Fruit fly (Drosophila melanogaster) whole organism, wandering third instar larva: ENCODE results near the gene CG6462.

Source experiments
- CG9705 ChIP-seq: fragments of 200-800 bp; sonication (Bioruptor generic); optimal IDR thresholded peaks from 2 replicates; lab custom pipeline; 2018; ENCODE audit warnings: missing biosample characterization, mild to moderate bottlenecking, missing genetic modification characterization
- CrebA ChIP-seq: fragments of 200-800 bp; sonication (Bioruptor generic); optimal IDR thresholded peaks from 2 replicates; lab custom pipeline; 2016; ENCODE audit warnings: missing biosample characterization, mild to moderate bottlenecking, missing genetic modification characterization, borderline replicate concordance
- Dif ChIP-seq: fragments of 200-275, 200-300 bp; sonication (Bioruptor generic); optimal IDR thresholded peaks from 2 replicates; lab custom pipeline; 2018; ENCODE audit warnings: missing biosample characterization, missing genetic modification characterization; ENCODE audit not compliant: partially characterized antibody
- GATAd ChIP-seq: sonication (Bioruptor generic); optimal IDR thresholded peaks from 2 replicates; lab custom pipeline; 2016; ENCODE audit warnings: missing biosample characterization, missing genetic modification characterization
- HLH106 ChIP-seq: fragments of 200-800 bp; optimal IDR thresholded peaks from 3 replicates; lab custom pipeline; 2019; ENCODE audit warnings: missing biosample characterization, mild to moderate bottlenecking, missing genetic modification characterization, moderate library complexity
- Hnf4 ChIP-seq: fragments of 200-800 bp; sonication (Bioruptor generic); optimal IDR thresholded peaks from 2 replicates; lab custom pipeline; 2016; ENCODE audit warnings: missing biosample characterization, mild to moderate bottlenecking, missing genetic modification characterization
- Hr78 ChIP-seq: fragments of >200 bp; optimal IDR thresholded peaks from 2 replicates; lab custom pipeline; 2017; ENCODE audit warnings: missing biosample characterization, missing genetic modification characterization
- Hr83 ChIP-seq: fragments of 200-300 bp; sonication (Bioruptor generic); optimal IDR thresholded peaks from 2 replicates; lab custom pipeline; 2016; ENCODE audit warnings: missing biosample characterization, mild to moderate bottlenecking, missing genetic modification characterization, moderate library complexity; ENCODE audit not compliant: poor library complexity, severe bottlenecking
- Jra ChIP-seq: sonication (Bioruptor generic); optimal IDR thresholded peaks from 2 replicates; lab custom pipeline; 2016; ENCODE audit warnings: missing biosample characterization, missing genetic modification characterization
- Mio ChIP-seq: sonication (Bioruptor generic); optimal IDR thresholded peaks from 2 replicates; lab custom pipeline; 2016; ENCODE audit warnings: missing biosample characterization, missing genetic modification characterization
- Myc ChIP-seq: fragments of >200 bp; optimal IDR thresholded peaks from 2 replicates; lab custom pipeline; 2017
- N ChIP-seq: fragments of >200 bp; optimal IDR thresholded peaks from 2 replicates; lab custom pipeline; 2018; ENCODE audit warnings: missing biosample characterization, missing external identifiers, missing genetic modification characterization
- Rel ChIP-seq, 2 experiments: fragments of 200-800 bp; sonication (Bioruptor generic) in 1 of 2; optimal IDR thresholded peaks; 2 replicates in 1 of 2; 3 replicates in 1 of 2; lab custom pipeline; 2016 to 2019; ENCODE audit warnings: mild to moderate bottlenecking in 2 of 2, missing biosample characterization in 2 of 2, missing genetic modification characterization in 2 of 2, moderate library complexity in 1 of 2
- Sp1 ChIP-seq: fragments of 200-800 bp; sonication (Bioruptor generic); optimal IDR thresholded peaks from 3 replicates; lab custom pipeline; 2019; ENCODE audit warnings: missing biosample characterization, mild to moderate bottlenecking, missing genetic modification characterization, moderate library complexity
- Vsx2 ChIP-seq: fragments of 200-300, 225-300 bp; sonication (Bioruptor generic); optimal IDR thresholded peaks from 2 replicates; lab custom pipeline; 2018; ENCODE audit warnings: missing biosample characterization, missing genetic modification characterization; ENCODE audit not compliant: partially characterized antibody
- br ChIP-seq: fragments of 200-800 bp; sonication (Bioruptor generic); optimal IDR thresholded peaks from 2 replicates; lab custom pipeline; 2016; ENCODE audit warnings: missing biosample characterization, missing genetic modification characterization
- brk ChIP-seq: fragments of 200-800 bp; sonication (Bioruptor generic); optimal IDR thresholded peaks from 2 replicates; lab custom pipeline; 2016; ENCODE audit warnings: missing biosample characterization, mild to moderate bottlenecking, missing genetic modification characterization
- dl ChIP-seq, 2 experiments: fragments of 175-275, 200-275 bp in 1 of 2; fragments of 200-275 bp in 1 of 2; sonication (Bioruptor generic); optimal IDR thresholded peaks; lab custom pipeline; 2018; ENCODE audit warnings: mild to moderate bottlenecking in 2 of 2, missing biosample characterization in 2 of 2, missing genetic modification characterization in 2 of 2, moderate library complexity in 2 of 2; ENCODE audit not compliant: partially characterized antibody in 2 of 2, insufficient read depth in 1 of 2
- dmrt93B ChIP-seq: fragments of 200-800 bp; sonication (Bioruptor generic); optimal IDR thresholded peaks from 2 replicates; lab custom pipeline; 2018; ENCODE audit warnings: missing biosample characterization, mild to moderate bottlenecking, missing genetic modification characterization
- dsf ChIP-seq: sonication (Bioruptor generic); optimal IDR thresholded peaks from 2 replicates; lab custom pipeline; 2016; ENCODE audit warnings: missing biosample characterization, missing genetic modification characterization, borderline replicate concordance
- ey ChIP-seq: fragments of 200-800 bp; sonication (Bioruptor generic); optimal IDR thresholded peaks from 2 replicates; lab custom pipeline; 2016; ENCODE audit warnings: missing biosample characterization, missing genetic modification characterization
- foxo ChIP-seq, 2 experiments: fragments of 200-800 bp; sonication (Bioruptor generic); optimal IDR thresholded peaks; 2 replicates in 1 of 2; 3 replicates in 1 of 2; lab custom pipeline; 2016 to 2017; ENCODE audit warnings: missing biosample characterization in 2 of 2, missing genetic modification characterization in 2 of 2
- h ChIP-seq: fragments of 200-800 bp; sonication (Bioruptor generic); optimal IDR thresholded peaks from 3 replicates; lab custom pipeline; 2016; ENCODE audit warnings: missing biosample characterization, mild to moderate bottlenecking, missing genetic modification characterization
- jim ChIP-seq: fragments of 175-275, 200-325 bp; sonication (Bioruptor generic); optimal IDR thresholded peaks from 2 replicates; lab custom pipeline; 2016; ENCODE audit warnings: missing biosample characterization, mild to moderate bottlenecking, missing genetic modification characterization
- lola ChIP-seq: fragments of >200 bp; optimal IDR thresholded peaks from 2 replicates; lab custom pipeline; 2017; ENCODE audit warnings: missing biosample characterization, missing genetic modification characterization
- psq ChIP-seq: fragments of 200-800 bp; sonication (Bioruptor generic); optimal IDR thresholded peaks from 3 replicates; lab custom pipeline; 2017; ENCODE audit warnings: missing biosample characterization, mild to moderate bottlenecking, missing genetic modification characterization, moderate library complexity
- sage ChIP-seq: fragments of 200-800 bp; sonication (Bioruptor generic); optimal IDR thresholded peaks from 2 replicates; lab custom pipeline; 2016; ENCODE audit warnings: missing biosample characterization, mild to moderate bottlenecking, missing genetic modification characterization
- tai ChIP-seq: sonication (Bioruptor generic); optimal IDR thresholded peaks from 2 replicates; lab custom pipeline; 2016; ENCODE audit warnings: missing biosample characterization, missing genetic modification characterization
- usp ChIP-seq: fragments of >200 bp; optimal IDR thresholded peaks from 2 replicates; lab custom pipeline; 2017; ENCODE audit warnings: missing biosample characterization, missing genetic modification characterization
- woc ChIP-seq: sonication (Bioruptor generic); optimal IDR thresholded peaks from 2 replicates; lab custom pipeline; 2016; ENCODE audit warnings: missing biosample characterization, mild to moderate bottlenecking, missing genetic modification characterization

CG6462 gene

DNA sequence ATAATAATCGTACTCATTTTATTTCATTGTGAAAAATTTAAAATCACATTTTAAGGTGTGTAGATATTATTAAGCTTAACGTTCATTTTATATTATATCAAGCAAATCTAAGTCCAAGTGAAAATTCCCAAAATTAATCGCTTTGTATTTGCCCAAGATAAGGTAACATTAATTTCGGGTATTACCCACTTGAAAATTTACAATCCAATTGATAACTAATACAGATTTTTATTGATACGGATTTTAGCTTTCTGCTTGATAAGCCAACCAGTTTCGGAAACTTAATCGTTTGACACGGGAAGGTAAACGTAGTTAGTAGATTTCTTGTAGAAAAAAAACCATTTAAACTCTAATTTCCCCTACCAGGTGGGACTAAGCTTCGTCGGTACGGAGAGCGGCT, 3.9 kb upstream of the CG6462 start:
- TF ChIP-seq br (GFP tag; lab: Kevin White, UChicago) (no peak), Dif (GFP tag; lab: Kevin White, UChicago) (no peak), lola (GFP tag; lab: Kevin White, UChicago) (no peak), Rel (GFP tag; optimal IDR thresholded peaks at IDR 0.05; lab: Kevin White, UChicago) (no peak), Rel (tag; optimal IDR thresholded peaks at IDR 0.05; lab: Kevin White, UChicago) (peak; percentile 86), Mio (no peak), usp (GFP tag; lab: Kevin White, UChicago) (no peak), dsf (no peak), N (GFP tag; lab: Kevin White, UChicago) (no peak)

DNA sequence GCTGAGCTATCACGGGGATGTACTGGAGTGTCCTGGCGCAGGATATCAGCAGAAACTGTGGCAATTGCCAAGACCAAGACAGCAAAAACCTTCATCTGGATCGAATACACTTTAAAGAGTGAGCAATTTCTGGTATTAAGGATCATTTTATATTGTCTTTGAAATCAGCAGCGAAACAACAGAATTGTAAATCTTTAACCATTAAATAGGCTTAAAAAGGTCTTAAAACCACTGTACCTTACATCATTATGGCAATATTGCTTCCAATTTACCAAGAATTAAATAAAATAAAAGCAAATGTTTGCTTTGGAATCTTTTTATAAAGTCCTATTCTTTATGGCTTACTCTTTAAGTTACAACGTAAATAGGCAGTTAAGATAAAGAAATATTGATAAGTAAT, 2.4 kb upstream of the CG6462 start, which contains the start of gene CG10477:
TSS of gene CG10477 (minus strand) at position 101 of the 400 bp plus-strand sequence.
- TF ChIP-seq tai (GFP tag; lab: Kevin White, UChicago) (no peak), woc (GFP tag; lab: Kevin White, UChicago) (no peak), Rel (GFP tag; optimal IDR thresholded peaks at IDR 0.05; lab: Kevin White, UChicago) (no peak), Rel (tag; optimal IDR thresholded peaks at IDR 0.05; lab: Kevin White, UChicago) (no peak), br (GFP tag; lab: Kevin White, UChicago) (no peak), CrebA (GFP tag; lab: Kevin White, UChicago) (no peak), Hnf4 (GFP tag; lab: Kevin White, UChicago) (no peak), CG9705 (GFP tag; lab: Kevin White, UChicago) (no peak), Dif (GFP tag; lab: Kevin White, UChicago) (no peak), sage (no peak)

DNA sequence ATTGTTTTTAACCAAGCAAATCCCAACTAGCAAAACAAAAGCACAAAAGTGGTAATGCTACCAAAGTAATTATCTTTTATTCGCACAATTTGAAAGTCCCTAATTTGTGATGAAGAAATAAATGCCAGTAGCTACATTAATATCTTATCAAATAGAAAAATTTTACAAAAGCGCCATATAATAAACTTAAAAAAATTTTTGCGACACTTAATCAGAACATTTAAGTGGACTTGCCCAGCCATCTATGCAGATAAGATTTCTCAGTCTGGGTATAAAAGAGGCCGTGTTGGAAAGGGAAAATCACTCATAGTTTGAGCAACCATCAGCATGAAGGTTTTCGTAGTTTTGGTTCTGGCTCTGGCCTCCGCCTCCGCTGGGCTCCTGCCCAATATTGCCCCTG, 2.0 kb upstream of the CG6462 start, which contains the start of gene yip7:
TSS of gene yip7 (plus strand) at position 301 of the 400 bp plus-strand sequence.
- TF ChIP-seq foxo (GFP tag; optimal IDR thresholded peaks at IDR 0.05; lab: Kevin White, UChicago) = no peak
- no peak for TF ChIP-seq ey (GFP tag; lab: Kevin White, UChicago)
- TF ChIP-seq CG9705 (GFP tag; lab: Kevin White, UChicago) = no peak
- no peak for TF ChIP-seq sage
- no peak for TF ChIP-seq Hr78 (GFP tag; lab: Kevin White, UChicago)
- TF ChIP-seq Rel (GFP tag; optimal IDR thresholded peaks at IDR 0.05; lab: Kevin White, UChicago) = no peak
- no peak for TF ChIP-seq Rel (tag; optimal IDR thresholded peaks at IDR 0.05; lab: Kevin White, UChicago)
- TF ChIP-seq br (GFP tag; lab: Kevin White, UChicago) = no peak
- TF ChIP-seq Hr83 (GFP tag; lab: Kevin White, UChicago) = no peak
- TF ChIP-seq woc (GFP tag; lab: Kevin White, UChicago) = no peak
- no peak for TF ChIP-seq Myc
- no peak for TF ChIP-seq usp (GFP tag; lab: Kevin White, UChicago)
- TF ChIP-seq psq (GFP tag; lab: Kevin White, UChicago) = no peak
- no peak for TF ChIP-seq HLH106 (tag; lab: Kevin White, UChicago)
- TF ChIP-seq dmrt93B = no peak
- TF ChIP-seq lola (GFP tag; lab: Kevin White, UChicago) = no peak
- no peak for TF ChIP-seq Hnf4 (GFP tag; lab: Kevin White, UChicago)

DNA sequence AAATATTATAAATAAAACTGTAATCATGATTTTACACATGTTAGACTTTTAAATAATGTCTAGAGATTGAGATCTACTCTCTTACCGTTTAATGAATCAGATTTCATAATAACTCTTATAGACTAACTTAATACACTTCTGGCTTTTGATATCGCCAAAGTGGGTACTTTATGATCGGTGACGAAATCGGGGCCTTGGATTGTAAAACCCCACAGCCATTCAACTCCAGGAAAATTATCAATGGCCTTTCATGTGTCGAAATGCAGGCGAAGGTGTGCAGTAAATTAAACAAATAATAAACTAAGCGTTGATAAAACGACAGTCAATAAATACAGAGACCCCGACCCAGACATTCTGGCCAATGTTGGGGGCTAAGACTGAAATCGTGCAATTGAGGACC, 770 bp upstream of the CG6462 start:
- TF ChIP-seq Jra (GFP tag; lab: Kevin White, UChicago) = no peak
- TF ChIP-seq tai (GFP tag; lab: Kevin White, UChicago) = no peak
- no peak for TF ChIP-seq brk
- no peak for TF ChIP-seq Sp1 (GFP tag; lab: Kevin White, UChicago)
- no peak for TF ChIP-seq Rel (GFP tag; optimal IDR thresholded peaks at IDR 0.05; lab: Kevin White, UChicago)
- TF ChIP-seq Rel (tag; optimal IDR thresholded peaks at IDR 0.05; lab: Kevin White, UChicago) = peak; percentile 33
- no peak for TF ChIP-seq Hr78 (GFP tag; lab: Kevin White, UChicago)
- TF ChIP-seq Vsx2 (GFP tag; lab: Kevin White, UChicago) = no peak
- no peak for TF ChIP-seq ey (GFP tag; lab: Kevin White, UChicago)
- TF ChIP-seq, all 38 proteins: peak for 1

DNA sequence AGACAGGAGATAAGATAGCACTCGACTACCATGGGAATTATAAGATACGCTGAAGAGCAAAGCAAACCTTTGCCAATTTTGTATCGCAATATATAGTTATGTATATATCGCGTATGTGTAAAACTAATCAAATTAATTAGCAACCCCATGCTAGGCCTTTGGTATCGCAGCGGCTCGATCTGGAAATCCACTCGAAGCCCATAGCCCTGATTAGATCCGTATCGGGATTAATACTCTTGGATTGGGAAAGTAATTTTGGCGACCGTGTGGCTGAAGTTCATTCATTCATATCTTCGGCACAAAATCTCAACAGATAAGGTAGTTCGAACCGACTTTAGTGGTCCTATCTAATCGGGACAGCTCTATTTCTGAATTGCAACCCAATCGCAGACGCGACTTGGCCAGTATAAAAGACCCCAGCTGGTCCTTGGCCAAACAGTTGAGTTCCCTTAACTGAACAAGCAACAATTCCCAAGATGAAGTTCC, 1.9 kb downstream of the CG6462 start, which contains the start of gene Jon65Aiv:
TSS of gene Jon65Aiv (plus strand) at position 436 of the 486 bp plus-strand sequence.
- TF ChIP-seq br (GFP tag; lab: Kevin White, UChicago) = no peak
- TF ChIP-seq dl (GFP tag; optimal IDR thresholded peaks at IDR 0.05; lab: Kevin White, UChicago; ENCODE audit: insufficient read depth in 1 of 2, partially characterized antibody in 2 of 2) = no peak
- no peak for TF ChIP-seq jim (GFP tag; lab: Kevin White, UChicago)
- TF ChIP-seq h (GFP tag; lab: Kevin White, UChicago) = peak; percentile 43
- no peak for TF ChIP-seq Rel (GFP tag; optimal IDR thresholded peaks at IDR 0.05; lab: Kevin White, UChicago)
- TF ChIP-seq Rel (tag; optimal IDR thresholded peaks at IDR 0.05; lab: Kevin White, UChicago) = no peak
- no peak for TF ChIP-seq GATAd
- TF ChIP-seq CrebA (GFP tag; lab: Kevin White, UChicago) = no peak
- TF ChIP-seq dsf = no peak
